Fruit fly (Drosophila melanogaster) Kc167 (cell line): Measurements from ENCODE around the gene Gr98c.

Experiments
- Myc ChIP-seq: fragments of >200 bp; optimal IDR thresholded peaks from 2 replicates; lab custom pipeline; 2017; ENCODE audit warnings: missing external identifiers
- Sin3A ChIP-seq: fragments of >200 bp; optimal IDR thresholded peaks from 2 replicates; lab custom pipeline; 2018; ENCODE audit warnings: missing external identifiers
- h ChIP-seq: fragments of >200 bp; optimal IDR thresholded peaks from 3 replicates; lab custom pipeline; 2018; ENCODE audit warnings: missing external identifiers
- psq ChIP-seq: fragments of >200 bp; optimal IDR thresholded peaks from 2 replicates; lab custom pipeline; 2017; ENCODE audit warnings: missing external identifiers
- ttk ChIP-seq: sonication (Bioruptor generic); optimal IDR thresholded peaks from 2 replicates; lab custom pipeline; 2017; ENCODE audit warnings: missing external identifiers

- no peak for TF ChIP-seq ttk
- no peak for TF ChIP-seq Myc (lab: Kevin White, UChicago)
- TF ChIP-seq h (lab: Kevin White, UChicago): no peak
- no peak for TF ChIP-seq psq (lab: Kevin White, UChicago)
- TF ChIP-seq Sin3A (lab: Kevin White, UChicago): no peak
Observed at dm6 chr3R:27519879-27520278, 24.4 kb upstream of the Gr98c start.
